Worm (Caenorhabditis elegans) whole organism, late embryonic: ENCODE results near the gene H37A05.4.

ENCODE experiments used
- C08G9.2 ChIP-seq: sonication (generic microtip); optimal IDR thresholded peaks from 2 replicates; lab custom pipeline; 2016; ENCODE audit warnings: mild to moderate bottlenecking, missing genetic modification characterization, moderate library complexity, missing compliant biosample characterization
- C38D4.7 ChIP-seq: fragments of 200-800 bp; sonication (Bioruptor generic); optimal IDR thresholded peaks from 2 replicates; lab custom pipeline; 2018; ENCODE audit warnings: mild to moderate bottlenecking, missing genetic modification characterization, moderate library complexity, missing compliant biosample characterization
- F13H6.1 ChIP-seq: sonication (generic microtip); optimal IDR thresholded peaks from 2 replicates; lab custom pipeline; 2016; ENCODE audit warnings: missing genetic modification characterization, missing compliant biosample characterization
- ceh-18 ChIP-seq: sonication (generic microtip); optimal IDR thresholded peaks from 2 replicates; lab custom pipeline; 2016; ENCODE audit warnings: missing genetic modification characterization, missing compliant biosample characterization
- ceh-19 ChIP-seq: fragments of 200-800 bp; sonication (Bioruptor generic); optimal IDR thresholded peaks from 2 replicates; lab custom pipeline; 2018; ENCODE audit warnings: mild to moderate bottlenecking, missing genetic modification characterization, missing compliant biosample characterization
- ceh-22 ChIP-seq: sonication (generic microtip); optimal IDR thresholded peaks from 2 replicates; lab custom pipeline; 2017; ENCODE audit warnings: missing biosample characterization, missing genetic modification characterization
- ceh-24 ChIP-seq: sonication (generic microtip); optimal IDR thresholded peaks from 2 replicates; lab custom pipeline; 2016; ENCODE audit warnings: mild to moderate bottlenecking, missing genetic modification characterization, missing compliant biosample characterization
- ceh-30 ChIP-seq: fragments of 150-350 bp; optimal IDR thresholded peaks from 2 replicates; lab custom pipeline; 2014; ENCODE audit warnings: missing biosample characterization, missing genetic modification characterization
- ceh-31 ChIP-seq: sonication (generic microtip); optimal IDR thresholded peaks from 2 replicates; lab custom pipeline; 2016; ENCODE audit warnings: missing genetic modification characterization, missing compliant biosample characterization
- ceh-48 ChIP-seq: sonication (generic microtip); optimal IDR thresholded peaks from 2 replicates; lab custom pipeline; 2016; ENCODE audit warnings: missing genetic modification characterization, inconsistent platforms, missing compliant biosample characterization
- ceh-6 ChIP-seq: fragments of 200-800 bp; sonication (Bioruptor generic); optimal IDR thresholded peaks from 2 replicates; lab custom pipeline; 2018; ENCODE audit warnings: mild to moderate bottlenecking, missing genetic modification characterization, missing compliant biosample characterization
- che-1 ChIP-seq: sonication (generic microtip); optimal IDR thresholded peaks from 2 replicates; lab custom pipeline; 2016; ENCODE audit warnings: mild to moderate bottlenecking, missing genetic modification characterization, missing compliant biosample characterization
- dmd-4 ChIP-seq: sonication (generic microtip); optimal IDR thresholded peaks from 2 replicates; lab custom pipeline; 2016; ENCODE audit warnings: borderline replicate concordance, missing genetic modification characterization, missing compliant biosample characterization
- dve-1 ChIP-seq: sonication (generic microtip); optimal IDR thresholded peaks from 2 replicates; lab custom pipeline; 2017; ENCODE audit warnings: antibody characterized with exemption, mild to moderate bottlenecking, missing genetic modification characterization, missing compliant biosample characterization
- ets-4 ChIP-seq: sonication (generic microtip); optimal IDR thresholded peaks from 2 replicates; lab custom pipeline; 2016; ENCODE audit warnings: missing genetic modification characterization, missing compliant biosample characterization
- eyg-1 ChIP-seq: sonication (generic microtip); optimal IDR thresholded peaks from 2 replicates; lab custom pipeline; 2016; ENCODE audit warnings: missing genotype, missing genetic modification characterization, missing compliant biosample characterization
- fkh-6 ChIP-seq: sonication (generic microtip); optimal IDR thresholded peaks from 2 replicates; lab custom pipeline; 2016; ENCODE audit warnings: missing genetic modification characterization, missing compliant biosample characterization
- hlh-13 ChIP-seq: fragments of 200-800 bp; sonication (Bioruptor generic); optimal IDR thresholded peaks from 2 replicates; lab custom pipeline; 2018; ENCODE audit warnings: mild to moderate bottlenecking, missing genetic modification characterization, missing compliant biosample characterization
- hlh-15 ChIP-seq: sonication (generic microtip); optimal IDR thresholded peaks from 2 replicates; lab custom pipeline; 2016; ENCODE audit warnings: missing genetic modification characterization, missing compliant biosample characterization
- hlh-30 ChIP-seq: sonication (generic microtip); optimal IDR thresholded peaks from 2 replicates; lab custom pipeline; 2017; ENCODE audit warnings: antibody characterized with exemption, missing genetic modification characterization, missing compliant biosample characterization; ENCODE audit not compliant: insufficient read depth
- hlh-8 ChIP-seq: sonication (generic microtip); optimal IDR thresholded peaks from 2 replicates; lab custom pipeline; 2016; ENCODE audit warnings: missing genotype, missing genetic modification characterization, missing compliant biosample characterization
- lim-6 ChIP-seq: sonication (generic microtip); optimal IDR thresholded peaks from 2 replicates; lab custom pipeline; 2016; ENCODE audit warnings: missing genetic modification characterization, missing compliant biosample characterization
- nfya-1 ChIP-seq: sonication (generic microtip); optimal IDR thresholded peaks from 2 replicates; lab custom pipeline; 2017; ENCODE audit warnings: missing genetic modification characterization, mild to moderate bottlenecking, missing compliant biosample characterization, antibody characterized with exemption, moderate library complexity
- nhr-11 ChIP-seq: fragments of 150-350 bp; optimal IDR thresholded peaks from 2 replicates; lab custom pipeline; 2014; ENCODE audit warnings: missing biosample characterization, missing genetic modification characterization
- nhr-232 ChIP-seq: sonication (generic microtip); optimal IDR thresholded peaks from 2 replicates; lab custom pipeline; 2016; ENCODE audit warnings: missing genetic modification characterization, missing compliant biosample characterization
- pax-1 ChIP-seq: fragments of 150-350 bp; optimal IDR thresholded peaks from 2 replicates; lab custom pipeline; 2014; ENCODE audit warnings: missing biosample characterization, missing genetic modification characterization
- pha-2 ChIP-seq: sonication (generic microtip); optimal IDR thresholded peaks from 2 replicates; lab custom pipeline; 2017; ENCODE audit warnings: mild to moderate bottlenecking, missing genetic modification characterization, missing compliant biosample characterization
- pha-4 ChIP-seq: fragments of 150-350 bp; optimal IDR thresholded peaks from 2 replicates; lab custom pipeline; 2018; ENCODE audit warnings: missing biosample characterization, missing genetic modification reagents, missing genetic modification characterization
- pqm-1 ChIP-seq: sonication (generic microtip); optimal IDR thresholded peaks from 2 replicates; lab custom pipeline; 2016; ENCODE audit warnings: missing genetic modification characterization, missing compliant biosample characterization
- ref-2 ChIP-seq: sonication (generic microtip); optimal IDR thresholded peaks from 2 replicates; lab custom pipeline; 2016; ENCODE audit warnings: missing genetic modification characterization, missing compliant biosample characterization
- rnt-1 ChIP-seq: sonication (generic microtip); optimal IDR thresholded peaks from 2 replicates; lab custom pipeline; 2016; ENCODE audit warnings: missing genetic modification characterization, missing compliant biosample characterization
- sox-2 ChIP-seq: fragments of 200-800 bp; sonication (Bioruptor generic); IDR thresholded peaks from 2 replicates; pipeline ENCODE4 v1.3.6; 2022; ENCODE audit warnings: missing genetic modification reagents, missing genetic modification characterization, missing compliant biosample characterization
- sox-4 ChIP-seq: sonication (generic microtip); optimal IDR thresholded peaks from 2 replicates; lab custom pipeline; 2017; ENCODE audit warnings: mild to moderate bottlenecking, missing genetic modification characterization, inconsistent platforms, missing compliant biosample characterization
- syd-9 ChIP-seq: sonication (generic microtip); optimal IDR thresholded peaks from 2 replicates; lab custom pipeline; 2016; ENCODE audit warnings: mild to moderate bottlenecking, missing genetic modification characterization, moderate library complexity, missing compliant biosample characterization
- tbx-7 ChIP-seq: sonication (generic microtip); optimal IDR thresholded peaks from 2 replicates; lab custom pipeline; 2016; ENCODE audit warnings: missing genotype, missing genetic modification characterization, missing compliant biosample characterization
- unc-3 ChIP-seq, 2 experiments: fragments of 200-800 bp in 1 of 2; sonication (Bioruptor generic) in 1 of 2; sonication (generic microtip) in 1 of 2; conservative IDR thresholded peaks in 1 of 2; optimal IDR thresholded peaks in 1 of 2; 2 replicates each; pipeline versions ENCODE4 v1.3.6 to Lab custom; 2016 to 2022; ENCODE audit warnings: missing compliant biosample characterization in 2 of 2, missing genetic modification characterization in 2 of 2, missing genetic modification reagents in 1 of 2
- unc-55 ChIP-seq: sonication (generic microtip); optimal IDR thresholded peaks from 2 replicates; lab custom pipeline; 2017; ENCODE audit warnings: missing biosample characterization, missing genetic modification reagents, missing genetic modification characterization

The H37A05.4 gene

ce11 chrV:13620676-13621075 lies 28.9 kb downstream of the H37A05.4 start, which contains the start of gene F53F4.15:
TSS of gene F53F4.15 (plus strand) at chrV:13620976.
- no peak for TF ChIP-seq ref-2
- TF ChIP-seq unc-55 (GFP tag; lab: Kevin White, UChicago): no peak
- TF ChIP-seq ceh-22: no peak
- no peak for TF ChIP-seq nfya-1 (tag; lab: Kevin White, UChicago)
- no peak for TF ChIP-seq ceh-24 (tag; lab: Kevin White, UChicago)
- no peak for TF ChIP-seq lim-6 (tag; lab: Kevin White, UChicago)
- TF ChIP-seq nhr-11: no peak
- TF ChIP-seq dve-1 (tag; lab: Kevin White, UChicago): no peak
- no peak for TF ChIP-seq unc-3 (GFP tag; conservative IDR thresholded peaks at IDR 0.05; lab: Robert Waterston, UW)
- no peak for TF ChIP-seq unc-3 (tag; optimal IDR thresholded peaks at IDR 0.05; lab: Kevin White, UChicago)
- TF ChIP-seq hlh-30 (tag; lab: Kevin White, UChicago): no peak
- TF ChIP-seq pax-1 (tag; lab: Kevin White, UChicago): no peak
- TF ChIP-seq C08G9.2 (tag; lab: Kevin White, UChicago): no peak
- no peak for TF ChIP-seq tbx-7 (tag; lab: Kevin White, UChicago)

- TF ChIP-seq hlh-15 (tag; lab: Kevin White, UChicago): no peak
- TF ChIP-seq che-1 (tag; lab: Kevin White, UChicago): no peak
- no peak for TF ChIP-seq pha-2 (tag; lab: Kevin White, UChicago)
- no peak for TF ChIP-seq nhr-232 (tag; lab: Kevin White, UChicago)
- TF ChIP-seq ceh-19 (GFP tag; lab: Kevin White, UChicago): no peak
- no peak for TF ChIP-seq eyg-1 (tag; lab: Kevin White, UChicago)
- TF ChIP-seq sox-2: no peak
- TF ChIP-seq syd-9: no peak
- no peak for TF ChIP-seq pha-4 (tag; lab: Kevin White, UChicago)
- TF ChIP-seq ceh-30 (tag; lab: Kevin White, UChicago): no peak
- no peak for TF ChIP-seq F13H6.1 (tag; lab: Kevin White, UChicago)
- no peak for TF ChIP-seq nhr-11
- no peak for TF ChIP-seq rnt-1 (tag; lab: Kevin White, UChicago)
- no peak for TF ChIP-seq fkh-6
- TF ChIP-seq dmd-4 (tag; lab: Kevin White, UChicago): no peak
- no peak for TF ChIP-seq dve-1 (tag; lab: Kevin White, UChicago)
- TF ChIP-seq C38D4.7 (GFP tag; lab: Kevin White, UChicago): no peak
These were observed 29.8 kb downstream of the H37A05.4 start, which contains the start of gene srd-11 for ce11 chrV:13619752-13620151. TSS of gene srd-11 (minus strand) at chrV:13619852.

- TF ChIP-seq hlh-8 (tag; lab: Kevin White, UChicago) (no peak), syd-9 (no peak), fkh-6 (no peak), rnt-1 (tag; lab: Kevin White, UChicago) (no peak), pqm-1 (tag; lab: Kevin White, UChicago) (no peak), ceh-48 (tag; lab: Kevin White, UChicago) (no peak), hlh-30 (tag; lab: Kevin White, UChicago) (no peak), ets-4 (no peak), hlh-13 (GFP tag; lab: Kevin White, UChicago) (no peak), ref-2 (no peak), nhr-232 (tag; lab: Kevin White, UChicago) (no peak), dmd-4 (tag; lab: Kevin White, UChicago) (no peak), ceh-31 (tag; lab: Kevin White, UChicago) (no peak), ceh-22 (no peak), ceh-18 (no peak), sox-4 (tag; lab: Kevin White, UChicago) (no peak), ceh-6 (GFP tag; lab: Kevin White, UChicago) (no peak)
These were observed 35.7 kb downstream of the H37A05.4 start, which contains the start of gene F53F4.7 for ce11 chrV:13613870-13614269. TSS of gene F53F4.7 (minus strand) at chrV:13613970.
